Fruit fly (Drosophila melanogaster): ENCODE measurements around the gene CG31626.

The CG31626 gene

DNA sequence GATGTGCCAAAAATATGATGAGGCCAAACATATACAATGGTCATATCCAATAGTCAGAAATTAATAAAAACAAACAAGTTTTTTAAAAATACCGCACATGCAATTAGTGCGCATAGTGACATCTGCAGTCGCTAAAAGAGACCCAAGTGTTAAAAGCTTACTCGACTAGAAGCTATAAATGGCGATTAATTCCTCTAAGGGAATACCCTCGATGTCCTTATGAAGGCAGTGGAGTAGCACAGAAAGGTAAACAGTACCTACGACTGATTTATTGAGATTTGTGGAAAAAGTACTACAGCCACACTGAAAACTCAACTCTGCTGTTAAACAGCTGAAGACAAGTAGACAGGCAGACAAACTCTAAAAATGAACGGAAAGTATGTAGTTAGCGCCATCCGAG is 24.3 kb upstream of the CG31626 start (continued):
- TF ChIP-seq HHEX (GFP tag; optimal IDR thresholded peaks at IDR 0.05) (no peak), crc (GFP tag; optimal IDR thresholded peaks at IDR 0.05) (peak; percentile 12), dmrt11E (tag; optimal IDR thresholded peaks at IDR 0.05) (peak; percentile 7), CG7372 (GFP tag; IDR thresholded peaks at IDR 0.05) (no peak), CG12236 (GFP tag; optimal IDR thresholded peaks at IDR 0.05) (no peak), oc (tag; optimal IDR thresholded peaks at IDR 0.05) (no peak), Chrac-16 (GFP tag; optimal IDR thresholded peaks at IDR 0.05) (peak; percentile 26), dpn (GFP tag; optimal IDR thresholded peaks at IDR 0.05) (peak in 1 of 2 experiments; percentile 18), CG34376 (GFP tag; optimal IDR thresholded peaks at IDR 0.05) (no peak), CG2202 (tag; optimal IDR thresholded peaks at IDR 0.05) (peak; percentile 19), Dfd (GFP tag; optimal IDR thresholded peaks at IDR 0.05) (no peak), CG7987 (GFP tag; optimal IDR thresholded peaks at IDR 0.05) (no peak), croc (GFP tag; conservative IDR thresholded peaks at IDR 0.05) (no peak), Hr39 (optimal IDR thresholded peaks at IDR 0.05) (no peak), vvl (GFP tag; IDR thresholded peaks at IDR 0.05) (no peak), dan (GFP tag; IDR thresholded peaks at IDR 0.05) (no peak), cg (GFP tag; optimal IDR thresholded peaks at IDR 0.05) (no peak), HmgZ (tag; optimal IDR thresholded peaks at IDR 0.05) (peak; percentile 22), ato (GFP tag; IDR thresholded peaks at IDR 0.05; ENCODE audit: partially characterized antibody) (no peak), tgo (GFP tag; IDR thresholded peaks at IDR 0.05) (no peak), dm (GFP tag; optimal IDR thresholded peaks at IDR 0.05) (peak; percentile 32), CG1233 (GFP tag; optimal IDR thresholded peaks at IDR 0.05) (peak; percentile 12), CG9437 (GFP tag; optimal IDR thresholded peaks at IDR 0.05) (no peak), CG1832 (GFP tag; optimal IDR thresholded peaks at IDR 0.05) (no peak), ash1 (GFP tag; optimal IDR thresholded peaks at IDR 0.05) (peak; percentile 9), CG16813 (GFP tag; IDR thresholded peaks at IDR 0.05; ENCODE audit: partially characterized antibody) (0 out of 3 replicates have a peak, but pooled peaks have one; percentile 34), Hr78 (GFP tag; optimal IDR thresholded peaks at IDR 0.05) (no peak), Dp (GFP tag; optimal IDR thresholded peaks at IDR 0.05) (peak; percentile 20), zfh1 (GFP tag; IDR thresholded peaks at IDR 0.05) (no peak), pum (GFP tag; optimal IDR thresholded peaks at IDR 0.05) (peak; percentile 25), Doc2 (GFP tag; IDR thresholded peaks at IDR 0.05) (no peak), CG6683 (GFP tag; optimal IDR thresholded peaks at IDR 0.05) (no peak), fd64A (GFP tag; optimal IDR thresholded peaks at IDR 0.05) (no peak), ham (GFP tag; IDR thresholded peaks at IDR 0.05) (no peak), dimm (GFP tag; IDR thresholded peaks at IDR 0.05) (no peak), CG13894 (tag; optimal IDR thresholded peaks at IDR 0.05) (peak; percentile 55), Sry-δ (GFP tag; optimal IDR thresholded peaks at IDR 0.05) (peak; percentile 43), CG4854 (GFP tag; optimal IDR thresholded peaks at IDR 0.05) (no peak), jumu (GFP tag; optimal IDR thresholded peaks at IDR 0.05) (no peak), Xrp1 (GFP tag; IDR thresholded peaks at IDR 0.05) (no peak), CG12391 (tag; optimal IDR thresholded peaks at IDR 0.05) (peak; percentile 34), tap (tag; optimal IDR thresholded peaks at IDR 0.05) (no peak), CG12769 (tag; optimal IDR thresholded peaks at IDR 0.05) (no peak), CG8478 (optimal IDR thresholded peaks at IDR 0.05) (no peak), Kr (GFP tag; optimal IDR thresholded peaks at IDR 0.05) (no peak), Six4 (GFP tag; optimal IDR thresholded peaks at IDR 0.05) (no peak), D19B (GFP tag; optimal IDR thresholded peaks at IDR 0.05) (no peak), Atf3 (GFP tag; optimal IDR thresholded peaks at IDR 0.05) (no peak), h (optimal IDR thresholded peaks at IDR 0.05) (no peak), mirr (GFP tag; optimal IDR thresholded peaks at IDR 0.05) (no peak), CG17361 (GFP tag; IDR thresholded peaks at IDR 0.05) (0 out of 3 replicates have a peak, but pooled peaks have one; percentile 28), Lim3 (GFP tag; IDR thresholded peaks at IDR 0.05) (no peak), sug (tag; optimal IDR thresholded peaks at IDR 0.05) (peak; percentile 14)

Measured in whole organism, embryonic.